Fruit fly (Drosophila melanogaster) whole organism, embryonic: ENCODE data around the gene sloth1.

ENCODE experiments used
- ATbp ChIP-seq: fragments of 200-800 bp; sonication (Bioruptor generic); optimal IDR thresholded peaks from 2 replicates; lab custom pipeline; 2017; ENCODE audit warnings: missing biosample characterization, mild to moderate bottlenecking, missing genetic modification characterization, missing genetic modification reagents
- CG10431 ChIP-seq: fragments of 200-800 bp; sonication (Bioruptor generic); optimal IDR thresholded peaks from 3 replicates; lab custom pipeline; 2018; ENCODE audit warnings: missing biosample characterization, mild to moderate bottlenecking, missing genetic modification characterization
- CG10543 ChIP-seq: fragments of 200-800 bp; sonication (Bioruptor generic); optimal IDR thresholded peaks from 3 replicates; lab custom pipeline; 2017; ENCODE audit warnings: missing biosample characterization, mild to moderate bottlenecking, missing genetic modification characterization, moderate library complexity
- CG11247 ChIP-seq: fragments of 200-800 bp; sonication (Bioruptor generic); IDR thresholded peaks from 2 replicates; pipeline ENCODE4 v1.3.6; 2022; ENCODE audit warnings: missing biosample characterization, missing genetic modification characterization
- CG12769 ChIP-seq: fragments of 200-800 bp; sonication (Bioruptor generic); optimal IDR thresholded peaks from 2 replicates; lab custom pipeline; 2019; ENCODE audit warnings: missing biosample characterization, mild to moderate bottlenecking, missing genetic modification characterization, moderate library complexity
- CG14965 ChIP-seq: fragments of 200-800 bp; sonication (Bioruptor generic); optimal IDR thresholded peaks from 2 replicates; lab custom pipeline; 2016; ENCODE audit warnings: missing biosample characterization, missing genetic modification characterization, borderline replicate concordance
- CG15269 ChIP-seq: fragments of 200-800 bp; sonication (Bioruptor generic); optimal IDR thresholded peaks from 2 replicates; lab custom pipeline; 2018; ENCODE audit warnings: missing biosample characterization, mild to moderate bottlenecking, missing genetic modification characterization, moderate library complexity
- CG1647 ChIP-seq: fragments of 200-800 bp; sonication (Bioruptor generic); optimal IDR thresholded peaks from 3 replicates; lab custom pipeline; 2016; ENCODE audit warnings: missing biosample characterization, missing genetic modification characterization
- CG16813 ChIP-seq: fragments of 200-800 bp; sonication (Bioruptor generic); IDR thresholded peaks from 3 replicates; pipeline ENCODE4 v1.3.6; 2022; ENCODE audit warnings: missing biosample characterization, missing genetic modification characterization; ENCODE audit not compliant: partially characterized antibody
- CG18476 ChIP-seq: fragments of 200-800 bp; sonication (Bioruptor generic); optimal IDR thresholded peaks from 2 replicates; lab custom pipeline; 2016; ENCODE audit warnings: missing biosample characterization, mild to moderate bottlenecking, missing genetic modification characterization
- CG18764 ChIP-seq: fragments of 200-800 bp; sonication (Bioruptor generic); optimal IDR thresholded peaks from 3 replicates; lab custom pipeline; 2016; ENCODE audit warnings: missing biosample characterization, missing genetic modification characterization
- CG2120 ChIP-seq: fragments of 200-800 bp; sonication (Bioruptor generic); optimal IDR thresholded peaks from 3 replicates; lab custom pipeline; 2016; ENCODE audit warnings: missing biosample characterization, missing genetic modification characterization
- CG31365 ChIP-seq: fragments of 200-800 bp; sonication (Bioruptor generic); optimal IDR thresholded peaks from 2 replicates; lab custom pipeline; 2018; ENCODE audit warnings: missing biosample characterization, mild to moderate bottlenecking, missing genetic modification characterization
- CG3163 ChIP-seq: fragments of 200-800 bp; sonication (Bioruptor generic); optimal IDR thresholded peaks from 3 replicates; lab custom pipeline; 2016; ENCODE audit warnings: missing biosample characterization, missing genetic modification characterization
- CG3281 ChIP-seq: fragments of 200-800 bp; sonication (Bioruptor generic); optimal IDR thresholded peaks from 3 replicates; lab custom pipeline; 2017; ENCODE audit warnings: missing biosample characterization, mild to moderate bottlenecking, missing genetic modification characterization
- CG34224 ChIP-seq: fragments of 200-800 bp; sonication (Bioruptor generic); IDR thresholded peaks from 3 replicates; pipeline ENCODE4 v1.3.6; 2022; ENCODE audit warnings: missing biosample characterization, missing genetic modification characterization; ENCODE audit not compliant: partially characterized antibody
- CG3726 ChIP-seq: fragments of 200-800 bp; sonication (Bioruptor generic); IDR thresholded peaks from 3 replicates; pipeline ENCODE4, ENCODE4 v1.3.6; 2022; ENCODE audit warnings: missing biosample characterization, missing genetic modification characterization
- CG4404 ChIP-seq: fragments of 200-800 bp; sonication (Bioruptor generic); IDR thresholded peaks from 2 replicates; pipeline ENCODE4 v1.3.6; 2022; ENCODE audit warnings: missing biosample characterization, missing genetic modification characterization
- CG4707 ChIP-seq: fragments of 200-800 bp; sonication (Bioruptor generic); optimal IDR thresholded peaks from 2 replicates; lab custom pipeline; 2018; ENCODE audit warnings: missing biosample characterization, mild to moderate bottlenecking, missing genetic modification characterization, moderate library complexity
- CG6854 ChIP-seq: fragments of 200-800 bp; sonication (Bioruptor generic); optimal IDR thresholded peaks from 3 replicates; lab custom pipeline; 2017; ENCODE audit warnings: missing biosample characterization, mild to moderate bottlenecking, missing genetic modification characterization
- Drgx ChIP-seq: fragments of 200-800 bp; sonication (Bioruptor generic); IDR thresholded peaks from 2 replicates; pipeline ENCODE4 v1.3.6; 2022; ENCODE audit warnings: missing biosample characterization, missing genetic modification characterization
- E2f2 ChIP-seq: fragments of 200-800 bp; sonication (Bioruptor generic); IDR thresholded peaks from 2 replicates; pipeline ENCODE4 v1.3.6; 2022; ENCODE audit warnings: missing biosample characterization, missing genetic modification characterization
- ERR ChIP-seq: fragments of 200-800 bp; sonication (Bioruptor generic); optimal IDR thresholded peaks from 2 replicates; lab custom pipeline; 2016; ENCODE audit warnings: missing biosample characterization, missing genetic modification characterization
- GATAe ChIP-seq: fragments of 200-800 bp; sonication (Bioruptor generic); conservative IDR thresholded peaks from 2 replicates; pipeline ENCODE4 v1.3.6; 2022; ENCODE audit warnings: missing biosample characterization, missing genetic modification characterization
- Hey ChIP-seq: fragments of 200-800 bp; sonication (Bioruptor generic); optimal IDR thresholded peaks from 3 replicates; lab custom pipeline; 2018; ENCODE audit warnings: missing biosample characterization, mild to moderate bottlenecking, missing genetic modification characterization
- Hmx ChIP-seq: fragments of 200-800 bp; sonication (Bioruptor generic); optimal IDR thresholded peaks from 2 replicates; lab custom pipeline; 2016; ENCODE audit warnings: missing biosample characterization, missing genetic modification characterization
- MESR4 ChIP-seq: fragments of 200-800 bp; sonication (Bioruptor generic); optimal IDR thresholded peaks from 2 replicates; lab custom pipeline; 2018; ENCODE audit warnings: missing biosample characterization, mild to moderate bottlenecking, missing genetic modification characterization, moderate library complexity
- NC2β ChIP-seq: fragments of 200-800 bp; sonication (Bioruptor generic); optimal IDR thresholded peaks from 2 replicates; lab custom pipeline; 2016; ENCODE audit warnings: missing biosample characterization, missing genetic modification characterization
- Neu2 ChIP-seq: fragments of 200-800 bp; sonication (Bioruptor generic); optimal IDR thresholded peaks from 3 replicates; lab custom pipeline; 2016; ENCODE audit warnings: missing biosample characterization, missing genetic modification characterization, borderline replicate concordance
- Pdp1 ChIP-seq, 2 experiments: fragments of 200-800 bp; sonication (Bioruptor generic); optimal IDR thresholded peaks; 3 replicates each; lab custom pipeline; 2016; ENCODE audit warnings: missing biosample characterization in 2 of 2, missing genetic modification characterization in 2 of 2, mild to moderate bottlenecking in 1 of 2, moderate library complexity in 1 of 2
- Scr ChIP-seq: fragments of 200-800 bp; sonication (Bioruptor generic); IDR thresholded peaks from 2 replicates; pipeline ENCODE4 v1.3.6; 2022; ENCODE audit warnings: missing biosample characterization, missing genetic modification characterization; ENCODE audit not compliant: partially characterized antibody
- Sry-δ ChIP-seq: fragments of 200-800 bp; sonication (Bioruptor generic); optimal IDR thresholded peaks from 2 replicates; lab custom pipeline; 2016; ENCODE audit warnings: missing biosample characterization, missing genetic modification characterization
- az2 ChIP-seq: fragments of 200-800 bp; sonication (Bioruptor generic); optimal IDR thresholded peaks from 3 replicates; lab custom pipeline; 2016; ENCODE audit warnings: missing biosample characterization, missing genetic modification characterization
- bigmax ChIP-seq: fragments of 200-800 bp; sonication (Bioruptor generic); optimal IDR thresholded peaks from 2 replicates; lab custom pipeline; 2018; ENCODE audit warnings: missing biosample characterization, mild to moderate bottlenecking, missing genetic modification characterization
- caup ChIP-seq: fragments of 200-800 bp; sonication (Bioruptor generic); optimal IDR thresholded peaks from 3 replicates; lab custom pipeline; 2017; ENCODE audit warnings: missing biosample characterization, mild to moderate bottlenecking, missing genetic modification characterization, moderate library complexity; ENCODE audit not compliant: severe bottlenecking
- chinmo ChIP-seq: fragments of 200-800 bp; sonication (Bioruptor generic); IDR thresholded peaks from 4 replicates; pipeline ENCODE4 v1.3.6; 2022; ENCODE audit warnings: missing biosample characterization, missing genetic modification characterization; ENCODE audit not compliant: partially characterized antibody
- crp ChIP-seq, 2 experiments: fragments of 200-800 bp; sonication (Bioruptor generic); optimal IDR thresholded peaks; 2 replicates in 1 of 2; 3 replicates in 1 of 2; lab custom pipeline; 2017; ENCODE audit warnings: missing biosample characterization in 2 of 2, missing genetic modification characterization in 2 of 2, mild to moderate bottlenecking in 1 of 2, moderate library complexity in 1 of 2
- dmrt11E ChIP-seq: fragments of 200-800 bp; sonication (Bioruptor generic); optimal IDR thresholded peaks from 3 replicates; lab custom pipeline; 2018; ENCODE audit warnings: missing biosample characterization, mild to moderate bottlenecking, missing genetic modification characterization, moderate library complexity
- gro ChIP-seq: fragments of 200-800 bp; sonication (Bioruptor generic); optimal IDR thresholded peaks from 2 replicates; lab custom pipeline; 2016; ENCODE audit warnings: missing biosample characterization, missing genetic modification characterization
- jigr1 ChIP-seq: fragments of 200-800 bp; sonication (Bioruptor generic); IDR thresholded peaks from 3 replicates; pipeline ENCODE4 v1.3.6; 2022; ENCODE audit warnings: missing biosample characterization, missing genetic modification characterization
- jumu ChIP-seq: fragments of 200-800 bp; sonication (Bioruptor generic); optimal IDR thresholded peaks from 3 replicates; lab custom pipeline; 2016; ENCODE audit warnings: missing biosample characterization, missing genetic modification characterization
- kay ChIP-seq: fragments of 200-800 bp; sonication (Bioruptor generic); optimal IDR thresholded peaks from 2 replicates; lab custom pipeline; 2016; ENCODE audit warnings: missing biosample characterization, missing genetic modification characterization
- nerfin-1 ChIP-seq: fragments of 200-800 bp; sonication (Bioruptor generic); optimal IDR thresholded peaks from 3 replicates; lab custom pipeline; 2019; ENCODE audit warnings: missing biosample characterization, mild to moderate bottlenecking, missing genetic modification characterization, moderate library complexity
- nerfin-2 ChIP-seq: fragments of 200-800 bp; sonication (Bioruptor generic); IDR thresholded peaks from 2 replicates; pipeline ENCODE4 v1.3.6; 2022; ENCODE audit warnings: missing biosample characterization, missing genetic modification characterization; ENCODE audit not compliant: partially characterized antibody
- pita ChIP-seq: fragments of 200-800 bp; sonication (Bioruptor generic); optimal IDR thresholded peaks from 2 replicates; lab custom pipeline; 2017; ENCODE audit warnings: missing biosample characterization, mild to moderate bottlenecking, missing genetic modification characterization
- sd ChIP-seq: fragments of 200-800 bp; sonication (Bioruptor generic); optimal IDR thresholded peaks from 3 replicates; lab custom pipeline; 2018; ENCODE audit warnings: missing biosample characterization, mild to moderate bottlenecking, missing genetic modification characterization, moderate library complexity
- sqz ChIP-seq: fragments of 200-800 bp; sonication (Bioruptor generic); optimal IDR thresholded peaks from 3 replicates; lab custom pipeline; 2018; ENCODE audit warnings: missing biosample characterization, mild to moderate bottlenecking, missing genetic modification characterization
- tin ChIP-seq: fragments of 200-800 bp; sonication (Bioruptor generic); optimal IDR thresholded peaks from 3 replicates; lab custom pipeline; 2016; ENCODE audit warnings: missing biosample characterization, missing genetic modification characterization

sloth1 gene

dm6 chrX:6985182-6985851 is 25.8 kb upstream of the sloth1 start (continued):
- no peak for TF ChIP-seq bigmax (GFP tag; lab: Kevin White, UChicago)
- no peak for TF ChIP-seq jigr1
- no peak for TF ChIP-seq CG1647 (GFP tag; lab: Kevin White, UChicago)
- TF ChIP-seq caup (GFP tag; lab: Kevin White, UChicago), result no peak
- TF ChIP-seq gro (GFP tag; lab: Kevin White, UChicago), result peak; percentile 68
- peak; percentile 93 for TF ChIP-seq dmrt11E
- TF ChIP-seq CG3726 (GFP tag; lab: Robert Waterston, UW), result peak; percentile 79
- TF ChIP-seq CG18476 (GFP tag; lab: Kevin White, UChicago), result peak; percentile 60
- TF ChIP-seq CG14965 (GFP tag; lab: Kevin White, UChicago), result peak; percentile 3
- TF ChIP-seq sd (tag; lab: Kevin White, UChicago), result peak; percentile 63
- TF ChIP-seq Hey (tag; lab: Kevin White, UChicago), result no peak
- no peak for TF ChIP-seq MESR4 (GFP tag; lab: Kevin White, UChicago)
- TF ChIP-seq pita (GFP tag; lab: Kevin White, UChicago), result no peak
- peak; percentile 63 for TF ChIP-seq Sry-δ (GFP tag; lab: Kevin White, UChicago)
- peak; percentile 54; the same call in 2 of the 3 replicates for TF ChIP-seq CG16813 (GFP tag; lab: Robert Waterston, UW)
- TF ChIP-seq Hmx (GFP tag; lab: Kevin White, UChicago), result peak; percentile 36
- no peak; the same call in 2 of the 3 replicates for TF ChIP-seq CG34224 (GFP tag; lab: Robert Waterston, UW)
- TF ChIP-seq CG3163 (GFP tag; lab: Kevin White, UChicago), result peak; percentile 53
- TF ChIP-seq CG12769 (tag; lab: Kevin White, UChicago), result peak; percentile 58
- TF ChIP-seq CG4404, result peak; percentile 70
- TF ChIP-seq Scr (GFP tag; lab: Robert Waterston, UW), result peak; percentile 44; the same call in 1 of the 2 replicates
- TF ChIP-seq ERR (GFP tag; lab: Kevin White, UChicago), result peak; percentile 69
- peak; percentile 42 for TF ChIP-seq CG3281
- no peak for TF ChIP-seq GATAe
- TF ChIP-seq E2f2 (GFP tag; lab: Robert Waterston, UW), result peak; percentile 53
- TF ChIP-seq NC2β (GFP tag; lab: Kevin White, UChicago), result peak; percentile 88
- TF ChIP-seq sqz (GFP tag; lab: Kevin White, UChicago), result peak; percentile 73
- TF ChIP-seq crp (GFP tag; optimal IDR thresholded peaks at IDR 0.05; lab: Kevin White, UChicago), result no peak
- TF ChIP-seq CG2120 (GFP tag; lab: Kevin White, UChicago), result peak; percentile 76
- peak; percentile 72 for TF ChIP-seq Drgx
- TF ChIP-seq tin (GFP tag; lab: Kevin White, UChicago), result peak; percentile 75
- TF ChIP-seq CG6854 (GFP tag; lab: Kevin White, UChicago), result peak; percentile 10
- peak; percentile 75 for TF ChIP-seq ATbp (GFP tag; lab: Kevin White, UChicago)
- peak; percentile 55; the same call in 1 of the 2 replicates for TF ChIP-seq nerfin-2 (GFP tag; lab: Robert Waterston, UW)
- TF ChIP-seq CG10543 (GFP tag; lab: Kevin White, UChicago), result no peak
- peak; percentile 56 for TF ChIP-seq kay (GFP tag; lab: Kevin White, UChicago)
- TF ChIP-seq az2 (GFP tag; lab: Kevin White, UChicago), result peak; percentile 87
- 0 out of 2 replicates have a peak, but pooled peaks have one; percentile 9 for TF ChIP-seq CG11247 (GFP tag; lab: Robert Waterston, UW)
- TF ChIP-seq chinmo, result 0 out of 4 replicates have a peak, but pooled peaks have one; percentile 58
- peak; percentile 71 to 80 for TF ChIP-seq Pdp1 (GFP tag; optimal IDR thresholded peaks at IDR 0.05; lab: Kevin White, UChicago)
- TF ChIP-seq CG10431 (GFP tag; lab: Kevin White, UChicago), result peak; percentile 74
- peak; percentile 62 for TF ChIP-seq jumu (GFP tag; lab: Kevin White, UChicago)
- no peak for TF ChIP-seq Neu2 (GFP tag; lab: Kevin White, UChicago)
- TF ChIP-seq CG4707, result peak; percentile 41
- TF ChIP-seq CG31365 (tag; lab: Kevin White, UChicago), result no peak
- peak; percentile 59 for TF ChIP-seq nerfin-1 (tag; lab: Kevin White, UChicago)
- TF ChIP-seq CG15269 (tag; lab: Kevin White, UChicago), result peak; percentile 56
- TF ChIP-seq CG18764 (GFP tag; lab: Kevin White, UChicago), result peak; percentile 44
